Fruit fly (Drosophila melanogaster): ENCODE data around the gene Gyc89Da.

Gene Gyc89Da

dm6 chr3R:16446836-16447235 is 25.6 kb upstream of the Gyc89Da start:
- TF ChIP-seq lola (GFP tag; optimal IDR thresholded peaks at IDR 0.05) (no peak), psq (GFP tag; optimal IDR thresholded peaks at IDR 0.05) (no peak), Hr78 (GFP tag; optimal IDR thresholded peaks at IDR 0.05) (no peak), N (GFP tag; optimal IDR thresholded peaks at IDR 0.05) (no peak), jim (GFP tag; optimal IDR thresholded peaks at IDR 0.05) (no peak), brk (GFP tag; optimal IDR thresholded peaks at IDR 0.05) (no peak), Vsx2 (GFP tag; optimal IDR thresholded peaks at IDR 0.05; ENCODE audit: partially characterized antibody) (peak; percentile 99), Jra (GFP tag; optimal IDR thresholded peaks at IDR 0.05) (no peak), woc (GFP tag; optimal IDR thresholded peaks at IDR 0.05) (no peak), Mio (GFP tag; optimal IDR thresholded peaks at IDR 0.05) (no peak), CG32264 (GFP tag; optimal IDR thresholded peaks at IDR 0.05) (no peak), Rel (GFP tag; optimal IDR thresholded peaks at IDR 0.05) (no peak), Rel (tag; optimal IDR thresholded peaks at IDR 0.05) (peak; percentile 79), CG9705 (GFP tag; optimal IDR thresholded peaks at IDR 0.05) (no peak), ey (GFP tag; optimal IDR thresholded peaks at IDR 0.05) (no peak), Sp1 (GFP tag; optimal IDR thresholded peaks at IDR 0.05) (no peak), dl (GFP tag; optimal IDR thresholded peaks at IDR 0.05; ENCODE audit: insufficient read depth in 1 of 2, partially characterized antibody in 2 of 2) (no peak), Hnf4 (GFP tag; optimal IDR thresholded peaks at IDR 0.05) (no peak), foxo (GFP tag; optimal IDR thresholded peaks at IDR 0.05) (no peak), Dfd (GFP tag; optimal IDR thresholded peaks at IDR 0.05) (no peak), GATAd (GFP tag; optimal IDR thresholded peaks at IDR 0.05) (no peak), pan (optimal IDR thresholded peaks at IDR 0.05) (no peak), h (GFP tag; optimal IDR thresholded peaks at IDR 0.05) (peak; percentile 38), dsf (GFP tag; optimal IDR thresholded peaks at IDR 0.05; ENCODE audit: borderline replicate concordance) (no peak), OdsH (GFP tag; optimal IDR thresholded peaks at IDR 0.05) (no peak), tai (GFP tag; optimal IDR thresholded peaks at IDR 0.05) (peak; percentile 2), Myc (optimal IDR thresholded peaks at IDR 0.05) (no peak), fru (GFP tag; optimal IDR thresholded peaks at IDR 0.05) (peak; percentile 2), sage (GFP tag; optimal IDR thresholded peaks at IDR 0.05) (no peak), dmrt93B (GFP tag; optimal IDR thresholded peaks at IDR 0.05) (no peak), HLH106 (tag; optimal IDR thresholded peaks at IDR 0.05) (no peak), Hr83 (GFP tag; optimal IDR thresholded peaks at IDR 0.05; ENCODE audit: poor library complexity, severe bottlenecking) (no peak), CrebA (GFP tag; optimal IDR thresholded peaks at IDR 0.05; ENCODE audit: borderline replicate concordance) (no peak), Abd-B (GFP tag; optimal IDR thresholded peaks at IDR 0.05) (no peak), Dif (GFP tag; optimal IDR thresholded peaks at IDR 0.05; ENCODE audit: partially characterized antibody) (no peak), br (GFP tag; optimal IDR thresholded peaks at IDR 0.05) (no peak), sv (GFP tag; optimal IDR thresholded peaks at IDR 0.05) (no peak), rgr (GFP tag; optimal IDR thresholded peaks at IDR 0.05) (no peak), usp (GFP tag; optimal IDR thresholded peaks at IDR 0.05) (no peak)

DNA sequence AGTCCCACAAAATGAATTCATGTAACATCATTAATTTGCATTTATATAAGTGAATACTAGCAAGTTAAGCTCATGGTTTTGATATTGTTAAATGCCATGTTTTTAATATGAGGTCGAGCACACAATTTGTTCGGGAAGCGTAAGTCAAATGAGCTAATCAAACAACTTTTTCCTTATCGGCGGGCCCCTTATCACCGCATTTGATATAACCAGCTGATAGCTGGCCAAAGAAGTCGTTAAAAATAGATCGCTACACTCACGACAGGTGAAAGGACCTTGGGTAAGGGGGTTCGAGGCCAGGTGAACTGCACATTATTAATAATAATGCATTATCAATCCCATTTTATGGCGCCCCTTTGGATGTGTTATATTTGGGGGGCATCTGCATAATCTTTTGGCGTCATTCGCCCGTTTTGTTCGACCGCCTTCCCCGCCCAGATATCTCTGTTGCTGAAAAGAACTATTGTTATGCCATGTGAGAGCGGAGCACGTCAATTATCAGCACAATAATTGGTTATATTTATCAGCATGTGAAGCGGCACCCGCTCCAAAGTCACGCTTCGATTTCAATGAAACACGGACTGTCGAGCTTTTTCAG is 24.9 kb upstream of the Gyc89Da start:
- TF ChIP-seq Hnf4 (GFP tag; optimal IDR thresholded peaks at IDR 0.05) (no peak), Rel (GFP tag; optimal IDR thresholded peaks at IDR 0.05) (no peak), Rel (tag; optimal IDR thresholded peaks at IDR 0.05) (peak; percentile 58), Vsx2 (GFP tag; optimal IDR thresholded peaks at IDR 0.05; ENCODE audit: partially characterized antibody) (peak; percentile 75)
